Worm (Caenorhabditis elegans): ENCODE results near the gene nlp-13.

DNA sequence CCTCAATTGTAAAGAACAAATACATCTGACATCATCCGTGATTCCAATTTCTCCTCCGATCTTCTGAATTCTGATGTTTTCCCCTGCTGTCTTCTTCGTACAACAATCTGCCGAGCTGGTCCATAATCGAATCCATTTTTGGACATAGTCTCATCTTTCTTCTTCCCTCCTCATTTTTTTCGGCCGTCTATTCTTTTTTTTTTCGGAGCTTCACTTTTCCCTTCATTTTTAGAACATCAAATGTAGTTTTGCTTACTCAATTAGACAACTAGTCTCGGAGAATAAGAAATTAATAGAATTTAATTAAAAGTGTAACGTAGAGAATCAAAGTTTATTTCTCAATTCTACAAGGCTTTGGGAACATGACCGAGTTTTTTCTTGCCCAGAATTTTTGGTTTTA, 24.7 kb upstream of the nlp-13 start:
- TF ChIP-seq ama-1 (optimal IDR thresholded peaks at IDR 0.05): no peak
- no peak for TF ChIP-seq sea-1 (GFP tag; conservative IDR thresholded peaks at IDR 0.05)
- TF ChIP-seq flt-1 (GFP tag; IDR thresholded peaks at IDR 0.05): no peak
